Fruit fly (Drosophila melanogaster) whole organism, embryonic: ENCODE data around the gene NaPi-III.

Experiments
- Antp ChIP-seq: fragments of 200-800 bp; sonication (Bioruptor generic); optimal IDR thresholded peaks from 3 replicates; lab custom pipeline; 2016; ENCODE audit warnings: missing biosample characterization, missing genetic modification characterization
- B-H2 ChIP-seq: fragments of 200-800 bp; sonication (Bioruptor generic); optimal IDR thresholded peaks from 2 replicates; lab custom pipeline; 2018; ENCODE audit warnings: missing biosample characterization, mild to moderate bottlenecking, missing genetic modification characterization
- Blimp-1 ChIP-seq: fragments of 200-800 bp; sonication (Bioruptor generic); optimal IDR thresholded peaks from 3 replicates; lab custom pipeline; 2018; ENCODE audit warnings: missing biosample characterization, missing genetic modification characterization, mild to moderate bottlenecking, moderate library complexity, missing genetic modification reagents
- BtbVII ChIP-seq: fragments of 200-800 bp; sonication (Bioruptor generic); optimal IDR thresholded peaks from 3 replicates; lab custom pipeline; 2017; ENCODE audit warnings: missing biosample characterization, mild to moderate bottlenecking, missing genetic modification characterization
- CG10147 ChIP-seq: fragments of 200-800 bp; sonication (Bioruptor generic); optimal IDR thresholded peaks from 2 replicates; lab custom pipeline; 2019; ENCODE audit warnings: missing biosample characterization, mild to moderate bottlenecking, missing genetic modification characterization, moderate library complexity
- CG10274 ChIP-seq: fragments of 200-800 bp; sonication (Bioruptor generic); optimal IDR thresholded peaks from 3 replicates; lab custom pipeline; 2017; ENCODE audit warnings: missing biosample characterization, mild to moderate bottlenecking, missing genetic modification characterization
- CG12744 ChIP-seq: fragments of 200-800 bp; sonication (Bioruptor generic); optimal IDR thresholded peaks from 2 replicates; lab custom pipeline; 2016; ENCODE audit warnings: missing biosample characterization, missing genetic modification characterization
- CG13424 ChIP-seq: fragments of 200-800 bp; sonication (Bioruptor generic); optimal IDR thresholded peaks from 2 replicates; lab custom pipeline; 2019; ENCODE audit warnings: missing biosample characterization, mild to moderate bottlenecking, missing genetic modification characterization, moderate library complexity
- CG13894 ChIP-seq: fragments of 200-800 bp; sonication (Bioruptor generic); optimal IDR thresholded peaks from 3 replicates; lab custom pipeline; 2018; ENCODE audit warnings: missing biosample characterization, mild to moderate bottlenecking, missing genetic modification characterization, moderate library complexity
- CG15269 ChIP-seq: fragments of 200-800 bp; sonication (Bioruptor generic); optimal IDR thresholded peaks from 2 replicates; lab custom pipeline; 2018; ENCODE audit warnings: missing biosample characterization, mild to moderate bottlenecking, missing genetic modification characterization, moderate library complexity
- CG1647 ChIP-seq: fragments of 200-800 bp; sonication (Bioruptor generic); optimal IDR thresholded peaks from 3 replicates; lab custom pipeline; 2016; ENCODE audit warnings: missing biosample characterization, missing genetic modification characterization
- CG16863 ChIP-seq: fragments of 200-800 bp; sonication (Bioruptor generic); optimal IDR thresholded peaks from 3 replicates; lab custom pipeline; 2016; ENCODE audit warnings: missing biosample characterization, missing genetic modification characterization
- CG18011 ChIP-seq: fragments of 200-800 bp; sonication (Bioruptor generic); optimal IDR thresholded peaks from 2 replicates; lab custom pipeline; 2017; ENCODE audit warnings: missing biosample characterization, missing genetic modification characterization, mild to moderate bottlenecking, moderate library complexity, missing genotype
- CG31224 ChIP-seq: fragments of 200-800 bp; sonication (Bioruptor generic); IDR thresholded peaks from 2 replicates; pipeline ENCODE4 v1.3.6; 2022; ENCODE audit warnings: missing biosample characterization, missing genetic modification characterization
- CG31388 ChIP-seq: fragments of 200-800 bp; sonication (Bioruptor generic); optimal IDR thresholded peaks from 2 replicates; lab custom pipeline; 2016; ENCODE audit warnings: missing biosample characterization, missing genetic modification characterization
- CG32532 ChIP-seq: fragments of 200-800 bp; sonication (Bioruptor generic); IDR thresholded peaks from 2 replicates; pipeline ENCODE4 v1.3.6; 2022; ENCODE audit warnings: missing biosample characterization, missing genetic modification characterization
- CG33557 ChIP-seq: fragments of 200-800 bp; sonication (Bioruptor generic); optimal IDR thresholded peaks from 2 replicates; lab custom pipeline; 2019; ENCODE audit warnings: missing biosample characterization, mild to moderate bottlenecking, missing genetic modification characterization, moderate library complexity
- CG42726 ChIP-seq: fragments of 200-800 bp; sonication (Bioruptor generic); IDR thresholded peaks from 2 replicates; pipeline ENCODE4 v1.3.6; 2022; ENCODE audit warnings: missing biosample characterization, missing genetic modification characterization; ENCODE audit not compliant: partially characterized antibody
- CG4424 ChIP-seq: fragments of 200-800 bp; sonication (Bioruptor generic); optimal IDR thresholded peaks from 3 replicates; lab custom pipeline; 2016; ENCODE audit warnings: missing biosample characterization, missing genetic modification characterization
- CG7928 ChIP-seq: fragments of 200-800 bp; sonication (Bioruptor generic); optimal IDR thresholded peaks from 2 replicates; lab custom pipeline; 2017; ENCODE audit warnings: missing biosample characterization, mild to moderate bottlenecking, missing genetic modification characterization
- CG7987 ChIP-seq: fragments of 200-800 bp; sonication (Bioruptor generic); optimal IDR thresholded peaks from 2 replicates; lab custom pipeline; 2018; ENCODE audit warnings: missing biosample characterization, mild to moderate bottlenecking, missing genetic modification characterization, moderate library complexity
- CG9215 ChIP-seq: fragments of 200-800 bp; sonication (Bioruptor generic); IDR thresholded peaks from 2 replicates; pipeline ENCODE4 v1.3.6; 2022; ENCODE audit warnings: missing biosample characterization, missing genetic modification characterization
- CG9609 ChIP-seq: fragments of 200-800 bp; sonication (Bioruptor generic); optimal IDR thresholded peaks from 3 replicates; lab custom pipeline; 2016; ENCODE audit warnings: missing biosample characterization, missing genetic modification characterization
- Dbx ChIP-seq: fragments of 200-800 bp; sonication (Bioruptor generic); IDR thresholded peaks from 3 replicates; pipeline ENCODE4 v1.3.6; 2022; ENCODE audit warnings: missing biosample characterization, missing genetic modification characterization
- Dp ChIP-seq: fragments of 200-800 bp; sonication (Bioruptor generic); optimal IDR thresholded peaks from 2 replicates; lab custom pipeline; 2018; ENCODE audit warnings: missing biosample characterization, mild to moderate bottlenecking, missing genetic modification characterization, moderate library complexity
- Myb ChIP-seq: fragments of 200-800 bp; sonication (Bioruptor generic); optimal IDR thresholded peaks from 2 replicates; lab custom pipeline; 2016; ENCODE audit warnings: missing biosample characterization, missing genetic modification characterization
- NFAT ChIP-seq: fragments of 200-800 bp; sonication (Bioruptor generic); IDR thresholded peaks from 2 replicates; pipeline ENCODE4 v1.3.6; 2022; ENCODE audit warnings: missing biosample characterization, missing genetic modification characterization
- Oli ChIP-seq: fragments of 200-800 bp; sonication (Bioruptor generic); optimal IDR thresholded peaks from 2 replicates; lab custom pipeline; 2018; ENCODE audit warnings: missing biosample characterization, mild to moderate bottlenecking, missing genetic modification characterization, moderate library complexity
- PHDP ChIP-seq: fragments of 200-800 bp; sonication (Bioruptor generic); optimal IDR thresholded peaks from 3 replicates; lab custom pipeline; 2018; ENCODE audit warnings: missing biosample characterization, mild to moderate bottlenecking, missing genetic modification characterization, moderate library complexity
- Six4 ChIP-seq: fragments of 200-800 bp; sonication (Bioruptor generic); optimal IDR thresholded peaks from 2 replicates; lab custom pipeline; 2016; ENCODE audit warnings: missing biosample characterization, missing genetic modification characterization
- Trl ChIP-seq, 3 experiments: fragments of >200 bp in 2 of 3; fragments of 200-800 bp in 1 of 3; sonication (Bioruptor generic) in 1 of 3; optimal IDR thresholded peaks; 2 replicates in 1 of 3; 3 replicates in 2 of 3; lab custom pipeline; 2016 to 2017; ENCODE audit warnings: missing biosample characterization in 1 of 3, missing genetic modification characterization in 1 of 3
- YL-1 ChIP-seq: fragments of 200-800 bp; sonication (Bioruptor generic); optimal IDR thresholded peaks from 3 replicates; lab custom pipeline; 2017; ENCODE audit warnings: missing biosample characterization, mild to moderate bottlenecking, missing genetic modification characterization
- al ChIP-seq: fragments of 200-800 bp; sonication (Bioruptor generic); IDR thresholded peaks from 2 replicates; pipeline ENCODE4 v1.3.6; 2022; ENCODE audit warnings: missing biosample characterization, missing genetic modification characterization
- ash1 ChIP-seq: fragments of 200-800 bp; sonication (Bioruptor generic); optimal IDR thresholded peaks from 2 replicates; lab custom pipeline; 2018; ENCODE audit warnings: missing biosample characterization, mild to moderate bottlenecking, missing genetic modification characterization
- caup ChIP-seq: fragments of 200-800 bp; sonication (Bioruptor generic); optimal IDR thresholded peaks from 3 replicates; lab custom pipeline; 2017; ENCODE audit warnings: missing biosample characterization, mild to moderate bottlenecking, missing genetic modification characterization, moderate library complexity; ENCODE audit not compliant: severe bottlenecking
- corto ChIP-seq: fragments of 200-800 bp; sonication (Bioruptor generic); optimal IDR thresholded peaks from 2 replicates; lab custom pipeline; 2016; ENCODE audit warnings: missing biosample characterization, mild to moderate bottlenecking, missing genetic modification characterization, moderate library complexity
- cwo ChIP-seq: fragments of 200-800 bp; sonication (Bioruptor generic); optimal IDR thresholded peaks from 3 replicates; lab custom pipeline; 2017; ENCODE audit warnings: missing biosample characterization, missing genetic modification characterization, mild to moderate bottlenecking, moderate library complexity, missing genetic modification reagents
- jing ChIP-seq: fragments of 200-800 bp; sonication (Bioruptor generic); optimal IDR thresholded peaks from 2 replicates; lab custom pipeline; 2018; ENCODE audit warnings: missing biosample characterization, mild to moderate bottlenecking, missing genetic modification characterization
- lola ChIP-seq, 3 experiments: fragments of >200 bp in 2 of 3; fragments of 200-800 bp in 1 of 3; sonication (Bioruptor generic) in 1 of 3; optimal IDR thresholded peaks; 2 replicates each; lab custom pipeline; 2017 to 2019; ENCODE audit warnings: missing biosample characterization in 3 of 3, missing genetic modification characterization in 3 of 3, mild to moderate bottlenecking in 1 of 3, moderate library complexity in 1 of 3
- nerfin-2 ChIP-seq: fragments of 200-800 bp; sonication (Bioruptor generic); IDR thresholded peaks from 2 replicates; pipeline ENCODE4 v1.3.6; 2022; ENCODE audit warnings: missing biosample characterization, missing genetic modification characterization; ENCODE audit not compliant: partially characterized antibody
- pzg ChIP-seq: fragments of 200-800 bp; sonication (Bioruptor generic); optimal IDR thresholded peaks from 3 replicates; lab custom pipeline; 2018; ENCODE audit warnings: missing biosample characterization, mild to moderate bottlenecking, missing genetic modification characterization, moderate library complexity
- row ChIP-seq: fragments of 200-800 bp; sonication (Bioruptor generic); IDR thresholded peaks from 3 replicates; pipeline ENCODE4 v1.3.6; 2022; ENCODE audit warnings: missing biosample characterization, missing genetic modification characterization
- slou ChIP-seq: fragments of 200-800 bp; sonication (Bioruptor generic); optimal IDR thresholded peaks from 3 replicates; lab custom pipeline; 2016; ENCODE audit warnings: missing biosample characterization, missing genetic modification characterization
- sug ChIP-seq: fragments of 200-800 bp; optimal IDR thresholded peaks from 2 replicates; lab custom pipeline; 2019; ENCODE audit warnings: missing biosample characterization, mild to moderate bottlenecking, missing genetic modification characterization, moderate library complexity
- tgo ChIP-seq: fragments of 200-800 bp; sonication (Bioruptor generic); IDR thresholded peaks from 3 replicates; pipeline ENCODE4 v1.3.6; 2022; ENCODE audit warnings: missing biosample characterization, missing genetic modification characterization
- tio ChIP-seq: fragments of 200-800 bp; sonication (Bioruptor generic); optimal IDR thresholded peaks from 2 replicates; lab custom pipeline; 2017; ENCODE audit warnings: missing biosample characterization, missing genetic modification characterization, inconsistent platforms
- unpg ChIP-seq: fragments of 200-800 bp; sonication (Bioruptor generic); optimal IDR thresholded peaks from 3 replicates; lab custom pipeline; 2018; ENCODE audit warnings: missing biosample characterization, mild to moderate bottlenecking, missing genetic modification characterization, moderate library complexity
- wdn ChIP-seq: fragments of 200-800 bp; sonication (Bioruptor generic); IDR thresholded peaks from 2 replicates; pipeline ENCODE4 v1.3.6; 2022; ENCODE audit warnings: missing biosample characterization, missing genetic modification characterization
- yki ChIP-seq: fragments of >200 bp; optimal IDR thresholded peaks from 3 replicates; lab custom pipeline; 2018
- zfh1 ChIP-seq: fragments of 200-800 bp; sonication (Bioruptor generic); IDR thresholded peaks from 3 replicates; pipeline ENCODE4 v1.3.6; 2022; ENCODE audit warnings: missing biosample characterization, missing genetic modification characterization

The NaPi-III gene

dm6 chr3L:11120419-11120958, 2.7 kb upstream of the NaPi-III start, which contains the start of the genes FoxK and mRpL2 (continued):
- TF ChIP-seq corto (GFP tag; lab: Kevin White, UChicago), result no peak
- no peak for TF ChIP-seq B-H2
- peak; percentile 6 for TF ChIP-seq caup
- TF ChIP-seq Antp (GFP tag; lab: Kevin White, UChicago), result no peak
- TF ChIP-seq YL-1 (GFP tag; lab: Kevin White, UChicago), result peak; percentile 72
- no peak for TF ChIP-seq al (GFP tag; lab: Robert Waterston, UW)
- no peak for TF ChIP-seq CG16863 (GFP tag; lab: Kevin White, UChicago)
- TF ChIP-seq CG1647 (GFP tag; lab: Kevin White, UChicago), result no peak
- no peak for TF ChIP-seq Trl (optimal IDR thresholded peaks at IDR 0.05; lab: Kevin White, UChicago)
- no peak for TF ChIP-seq Trl (GFP tag; optimal IDR thresholded peaks at IDR 0.05; lab: Kevin White, UChicago)
- peak; percentile 0 for TF ChIP-seq sug
- TF ChIP-seq CG9215 (GFP tag; lab: Robert Waterston, UW), result no peak
- no peak for TF ChIP-seq CG9609
- TF ChIP-seq CG15269 (tag; lab: Kevin White, UChicago), result no peak
- TF ChIP-seq jing (GFP tag; lab: Kevin White, UChicago), result no peak
- TF ChIP-seq CG42726 (GFP tag; lab: Robert Waterston, UW), result 0 out of 2 replicates have a peak, but pooled peaks have one; percentile 29
- no peak for TF ChIP-seq BtbVII
- TF ChIP-seq nerfin-2 (GFP tag; lab: Robert Waterston, UW), result no peak
- no peak for TF ChIP-seq PHDP (tag; lab: Kevin White, UChicago)
- TF ChIP-seq zfh1 (GFP tag; lab: Robert Waterston, UW), result peak; percentile 31; the same call in 1 of the 3 replicates
- TF ChIP-seq pzg (GFP tag; lab: Kevin White, UChicago), result peak; percentile 82
- peak; percentile 40 for TF ChIP-seq CG18011 (GFP tag; lab: Kevin White, UChicago)
- no peak for TF ChIP-seq CG31388 (GFP tag; lab: Kevin White, UChicago)
- TF ChIP-seq CG13894 (tag; lab: Kevin White, UChicago), result no peak
- no peak for TF ChIP-seq slou (GFP tag; lab: Kevin White, UChicago)
- no peak for TF ChIP-seq Blimp-1 (GFP tag; lab: Kevin White, UChicago)
- no peak for TF ChIP-seq lola (GFP tag; optimal IDR thresholded peaks at IDR 0.05; lab: Kevin White, UChicago)
- no peak for TF ChIP-seq CG31224
- no peak for TF ChIP-seq unpg (GFP tag; lab: Kevin White, UChicago)
- TF ChIP-seq ash1 (GFP tag; lab: Kevin White, UChicago), result no peak
- TF ChIP-seq tio (GFP tag; lab: Kevin White, UChicago), result no peak
- TF ChIP-seq Oli (tag; lab: Kevin White, UChicago), result no peak
- peak; percentile 28 for TF ChIP-seq CG7987
- no peak for TF ChIP-seq CG33557 (GFP tag; lab: Kevin White, UChicago)
- no peak for TF ChIP-seq CG12744 (GFP tag; lab: Kevin White, UChicago)
- TF ChIP-seq CG7928 (GFP tag; lab: Kevin White, UChicago), result no peak
- TF ChIP-seq NFAT (GFP tag; lab: Robert Waterston, UW), result no peak
- no peak for TF ChIP-seq tgo (GFP tag; lab: Robert Waterston, UW)
- TF ChIP-seq Dbx, result no peak
- TF ChIP-seq CG13424 (tag; lab: Kevin White, UChicago), result no peak
- TF ChIP-seq Six4 (GFP tag; lab: Kevin White, UChicago), result no peak
- no peak for TF ChIP-seq CG10147 (GFP tag; lab: Kevin White, UChicago)
- TF ChIP-seq Myb (GFP tag; lab: Kevin White, UChicago), result peak; percentile 78
- TF ChIP-seq yki (lab: Kevin White, UChicago), result no peak
- TF ChIP-seq CG32532 (GFP tag; lab: Robert Waterston, UW), result no peak
- peak; percentile 64 for TF ChIP-seq cwo
- no peak for TF ChIP-seq CG10274 (GFP tag; lab: Kevin White, UChicago)
- TF ChIP-seq Dp (GFP tag; lab: Kevin White, UChicago), result peak; percentile 51
- TF ChIP-seq row (GFP tag; lab: Robert Waterston, UW), result peak; percentile 20; the same call in 1 of the 3 replicates
- no peak for TF ChIP-seq wdn
- TF ChIP-seq CG4424 (GFP tag; lab: Kevin White, UChicago), result no peak
